Worm (Caenorhabditis elegans): ENCODE measurements around the gene C07D10.5.

The C07D10.5 gene

ce11 chrII:7381142-7381611 is at the start of gene C07D10.5:
C07D10.5 (plus strand) TSS chrII:7381561.
- TF ChIP-seq him-1 (tag; optimal IDR thresholded peaks at IDR 0.05): no peak
- TF ChIP-seq dao-5 (tag; optimal IDR thresholded peaks at IDR 0.05): no peak
- TF ChIP-seq W03F9.2 (tag; optimal IDR thresholded peaks at IDR 0.05): no peak

DNA sequence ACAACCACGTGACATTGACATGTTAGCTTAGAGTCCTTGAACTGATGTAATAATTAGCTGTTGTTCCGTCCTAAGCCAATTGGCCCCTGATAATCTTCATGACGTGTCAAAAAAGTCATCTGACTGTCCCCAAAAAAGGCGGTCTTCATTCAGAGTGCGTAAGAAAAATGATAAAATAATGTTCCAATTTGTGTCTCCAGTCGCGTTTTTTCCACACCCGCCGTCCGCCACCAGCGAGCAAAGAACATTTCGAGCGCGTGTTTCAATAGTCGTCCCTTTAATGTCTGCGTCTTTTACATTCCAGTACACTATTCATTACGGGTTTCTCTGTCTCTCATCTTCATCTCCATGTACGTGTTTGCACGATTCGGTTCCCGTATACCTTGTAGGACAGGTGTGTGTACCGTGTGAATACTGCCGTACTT is 43.9 kb upstream of the C07D10.5 start:
- no peak for TF ChIP-seq dao-5 (tag; optimal IDR thresholded peaks at IDR 0.05)
- peak; percentile 54 for TF ChIP-seq W03F9.2 (tag; optimal IDR thresholded peaks at IDR 0.05)

ce11 chrII:7338995-7339394 is 42.4 kb upstream of the C07D10.5 start, which contains the start of gene nhr-21:
nhr-21 (plus strand) TSS chrII:7339229.
- no peak for TF ChIP-seq him-1 (tag; optimal IDR thresholded peaks at IDR 0.05)

- TF ChIP-seq dao-5 (tag; optimal IDR thresholded peaks at IDR 0.05): no peak
- TF ChIP-seq W03F9.2 (tag; optimal IDR thresholded peaks at IDR 0.05): no peak
- no peak for TF ChIP-seq him-1 (tag; optimal IDR thresholded peaks at IDR 0.05)
These were observed 40.7 kb upstream of the C07D10.5 start for ce11 chrII:7340703-7341102.

ce11 chrII:7341572-7342303 is 39.6 kb upstream of the C07D10.5 start:
- TF ChIP-seq W03F9.2 (tag; optimal IDR thresholded peaks at IDR 0.05): no peak
- no peak for TF ChIP-seq dao-5 (tag; optimal IDR thresholded peaks at IDR 0.05)
- TF ChIP-seq him-1 (tag; optimal IDR thresholded peaks at IDR 0.05): no peak

DNA sequence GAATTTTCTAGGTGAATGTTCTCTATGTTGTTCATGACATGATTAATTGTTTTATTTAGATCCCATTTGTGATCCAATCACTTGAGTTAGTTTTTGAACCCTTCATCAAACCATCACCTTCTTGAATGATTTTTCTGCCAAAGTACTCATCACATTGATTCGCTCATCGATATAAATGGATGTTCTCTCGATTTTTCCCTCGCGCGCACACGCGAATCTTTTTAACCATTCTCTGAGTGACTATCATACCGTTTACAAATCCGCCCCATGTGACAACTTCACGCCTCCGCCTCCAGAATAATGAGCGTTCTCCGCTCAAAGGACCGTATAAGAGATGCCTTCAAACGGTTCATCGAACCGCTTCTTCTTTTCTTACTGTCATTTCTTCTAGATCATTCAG is 38.5 kb upstream of the C07D10.5 start:
- TF ChIP-seq him-1 (tag; optimal IDR thresholded peaks at IDR 0.05): no peak
- TF ChIP-seq W03F9.2 (tag; optimal IDR thresholded peaks at IDR 0.05): no peak
- no peak for TF ChIP-seq dao-5 (tag; optimal IDR thresholded peaks at IDR 0.05)

DNA sequence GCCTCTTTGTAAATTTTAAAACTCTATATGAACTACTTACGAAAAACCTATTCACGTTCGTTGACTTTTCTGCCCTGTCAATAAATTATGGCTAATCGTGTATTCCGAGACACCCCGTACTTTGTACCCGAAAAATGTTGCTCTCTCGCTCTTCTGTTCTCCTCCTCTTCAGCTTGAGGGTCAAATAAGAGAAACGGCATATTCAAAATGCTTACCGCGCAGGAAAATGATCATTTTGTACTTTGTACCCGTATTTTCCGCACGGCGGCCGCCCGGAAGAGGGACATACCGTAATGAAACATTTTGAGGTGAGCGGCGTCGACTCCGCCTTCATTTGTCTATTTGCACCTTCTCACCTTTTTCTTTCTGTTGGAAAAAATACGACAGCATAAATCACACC is 37.7 kb upstream of the C07D10.5 start:
- TF ChIP-seq him-1 (tag; optimal IDR thresholded peaks at IDR 0.05) (no peak), W03F9.2 (tag; optimal IDR thresholded peaks at IDR 0.05) (no peak), dao-5 (tag; optimal IDR thresholded peaks at IDR 0.05) (no peak)

DNA sequence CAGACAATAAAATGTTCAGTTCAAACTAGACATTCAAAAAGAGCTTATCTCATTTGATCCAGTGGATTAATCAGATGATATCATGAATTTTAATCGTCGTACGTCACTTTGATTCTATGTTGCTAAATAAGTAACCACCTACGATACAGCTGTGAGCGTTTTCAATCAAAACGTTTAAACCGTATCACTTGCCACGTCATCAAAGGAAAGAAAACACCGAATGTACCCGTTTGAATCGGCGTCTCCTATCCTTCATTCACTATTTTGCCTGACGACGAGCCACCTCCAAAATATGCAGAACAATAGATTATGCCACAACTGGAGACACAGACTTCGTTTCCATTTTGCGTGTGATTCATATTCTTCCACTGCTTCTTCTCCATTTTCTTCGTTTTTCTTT is 35.5 kb upstream of the C07D10.5 start:
- TF ChIP-seq W03F9.2 (tag; optimal IDR thresholded peaks at IDR 0.05): no peak
- no peak for TF ChIP-seq him-1 (tag; optimal IDR thresholded peaks at IDR 0.05)
- no peak for TF ChIP-seq dao-5 (tag; optimal IDR thresholded peaks at IDR 0.05)

- TF ChIP-seq him-1 (tag; optimal IDR thresholded peaks at IDR 0.05) (no peak), dao-5 (tag; optimal IDR thresholded peaks at IDR 0.05) (no peak), W03F9.2 (tag; optimal IDR thresholded peaks at IDR 0.05) (no peak)
These were observed 33.3 kb upstream of the C07D10.5 start for ce11 chrII:7348063-7348462.

- TF ChIP-seq dao-5 (tag; optimal IDR thresholded peaks at IDR 0.05) (no peak), him-1 (tag; optimal IDR thresholded peaks at IDR 0.05) (no peak), W03F9.2 (tag; optimal IDR thresholded peaks at IDR 0.05) (no peak)
These were observed 28.9 kb upstream of the C07D10.5 start, which contains the start of gene hsp-4 for ce11 chrII:7352507-7352906. hsp-4 (minus strand) TSS chrII:7352645.

- TF ChIP-seq W03F9.2 (tag; optimal IDR thresholded peaks at IDR 0.05) (no peak), him-1 (tag; optimal IDR thresholded peaks at IDR 0.05) (no peak), dao-5 (tag; optimal IDR thresholded peaks at IDR 0.05) (no peak)
These were observed 28.3 kb upstream of the C07D10.5 start for ce11 chrII:7353027-7353426.

DNA sequence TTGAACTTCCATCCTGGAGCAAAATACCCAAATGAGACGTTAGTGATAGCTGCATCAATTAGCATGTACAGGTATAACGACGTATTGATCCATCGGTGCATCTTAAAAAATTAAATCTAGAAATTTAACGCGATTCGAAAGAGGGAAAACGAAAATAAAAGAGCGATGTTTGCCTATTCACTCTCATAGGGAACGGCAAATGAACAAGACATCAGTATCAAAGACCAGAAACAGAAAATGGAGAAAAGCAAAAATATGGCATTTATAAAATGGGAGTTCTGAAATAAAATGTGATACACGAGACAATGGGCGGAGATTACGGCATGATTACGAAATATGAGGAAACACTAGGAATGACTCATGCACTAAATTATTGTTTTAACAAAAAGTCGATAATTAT is 25.0 kb upstream of the C07D10.5 start, which contains the start of gene haf-2:
Gene haf-2, minus strand, starts transcription at position 101 of the 400 bp plus-strand sequence.
- no peak for TF ChIP-seq dao-5 (tag; optimal IDR thresholded peaks at IDR 0.05)
- no peak for TF ChIP-seq W03F9.2 (tag; optimal IDR thresholded peaks at IDR 0.05)
- no peak for TF ChIP-seq him-1 (tag; optimal IDR thresholded peaks at IDR 0.05)

- TF ChIP-seq W03F9.2 (tag; optimal IDR thresholded peaks at IDR 0.05) (no peak), dao-5 (tag; optimal IDR thresholded peaks at IDR 0.05) (no peak), him-1 (tag; optimal IDR thresholded peaks at IDR 0.05) (no peak)
These were observed 24.6 kb upstream of the C07D10.5 start for ce11 chrII:7356773-7357172.

DNA sequence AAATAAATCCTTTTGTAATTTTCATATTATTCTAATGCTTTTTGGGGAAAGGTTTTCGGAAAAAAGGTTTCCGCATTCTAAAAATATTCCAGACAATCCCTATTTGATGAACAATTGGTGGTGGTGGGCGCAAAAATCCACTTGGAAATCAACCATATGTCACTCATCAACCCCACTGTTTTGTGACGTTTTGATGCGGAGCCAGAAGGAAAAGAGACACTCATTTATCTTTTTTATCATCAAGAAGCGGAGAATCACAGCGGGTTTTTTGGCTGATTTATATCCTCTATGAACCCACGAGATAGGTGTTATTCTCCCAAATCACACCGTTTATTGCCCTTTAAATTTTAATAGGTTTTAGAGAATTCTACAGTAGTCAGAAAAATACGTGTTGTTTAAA is 24.2 kb upstream of the C07D10.5 start:
- TF ChIP-seq W03F9.2 (tag; optimal IDR thresholded peaks at IDR 0.05) (no peak), him-1 (tag; optimal IDR thresholded peaks at IDR 0.05) (no peak), dao-5 (tag; optimal IDR thresholded peaks at IDR 0.05) (no peak)

- TF ChIP-seq W03F9.2 (tag; optimal IDR thresholded peaks at IDR 0.05) (no peak), dao-5 (tag; optimal IDR thresholded peaks at IDR 0.05) (no peak), him-1 (tag; optimal IDR thresholded peaks at IDR 0.05) (no peak)
These were observed 22.8 kb upstream of the C07D10.5 start, which contains the start of gene insc-1 for ce11 chrII:7358489-7358943. insc-1 (plus strand) TSS chrII:7358893.
